Worm (Caenorhabditis elegans): ENCODE results near the gene gtr-1.

Gene gtr-1

DNA sequence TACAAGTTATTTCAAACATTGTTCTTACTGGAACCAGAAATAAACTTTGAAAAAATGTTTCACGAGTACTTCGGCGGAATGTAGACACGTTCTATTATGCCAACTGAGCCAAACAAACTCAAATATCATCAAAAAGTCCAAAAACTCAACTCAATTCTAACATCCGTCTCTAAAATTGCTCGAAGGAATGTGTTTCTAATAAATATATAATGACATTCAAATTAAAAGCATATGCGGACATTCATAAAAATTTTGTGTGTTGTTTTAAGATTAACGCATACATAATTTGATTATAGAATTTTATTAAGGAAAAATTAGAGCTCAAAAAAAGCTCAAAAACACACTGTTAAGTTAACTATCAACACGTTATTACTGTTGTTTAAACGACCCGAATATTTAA, 42.9 kb downstream of the gtr-1 start:
- no peak for TF ChIP-seq ama-1 (optimal IDR thresholded peaks at IDR 0.05)
- TF ChIP-seq nhr-25 (tag; optimal IDR thresholded peaks at IDR 0.05), result no peak
- TF ChIP-seq hmg-11 (tag; optimal IDR thresholded peaks at IDR 0.05), result no peak
- TF ChIP-seq R02D3.7 (tag; optimal IDR thresholded peaks at IDR 0.05), result no peak
- TF ChIP-seq pha-4 (tag; optimal IDR thresholded peaks at IDR 0.05), result no peak
- TF ChIP-seq nhr-237 (tag; optimal IDR thresholded peaks at IDR 0.05), result no peak
- no peak for TF ChIP-seq aly-2 (tag; optimal IDR thresholded peaks at IDR 0.05)
- TF ChIP-seq lsy-12 (tag; optimal IDR thresholded peaks at IDR 0.05), result no peak
- TF ChIP-seq ztf-4 (tag; optimal IDR thresholded peaks at IDR 0.05), result no peak
- no peak for TF ChIP-seq nhr-67 (tag; optimal IDR thresholded peaks at IDR 0.05)
- TF ChIP-seq snpc-4 (tag; optimal IDR thresholded peaks at IDR 0.05), result no peak
- no peak for TF ChIP-seq nhr-12 (tag; optimal IDR thresholded peaks at IDR 0.05)
- no peak for TF ChIP-seq ceh-28 (tag; optimal IDR thresholded peaks at IDR 0.05)
- no peak for TF ChIP-seq lin-39 (tag; optimal IDR thresholded peaks at IDR 0.05)
- no peak for TF ChIP-seq fkh-2 (tag; optimal IDR thresholded peaks at IDR 0.05)
- no peak for TF ChIP-seq ceh-16 (tag; optimal IDR thresholded peaks at IDR 0.05)
- TF ChIP-seq pqm-1 (tag; optimal IDR thresholded peaks at IDR 0.05), result no peak
- TF ChIP-seq ceh-9 (tag; optimal IDR thresholded peaks at IDR 0.05), result no peak

DNA sequence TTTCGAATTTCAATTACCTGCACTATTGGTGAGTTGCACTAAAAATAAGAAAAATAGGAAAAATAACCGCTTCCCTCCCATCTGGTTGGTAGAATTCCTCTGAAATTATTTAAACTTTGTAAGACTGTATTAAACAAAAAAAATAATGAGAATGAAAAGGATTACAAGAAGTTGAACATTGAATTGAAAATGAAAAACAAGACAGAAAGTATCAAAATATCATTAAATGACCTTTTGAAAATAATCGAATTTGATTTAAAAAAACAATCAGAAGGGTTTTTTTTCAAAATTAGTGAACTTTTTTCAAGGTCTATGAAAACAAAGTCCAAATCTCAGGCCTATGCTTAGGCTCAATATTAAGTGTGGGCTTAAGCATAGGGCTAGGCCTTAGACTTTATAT, 48.8 kb downstream of the gtr-1 start, which contains the start of gene igcm-1:
Gene igcm-1 (minus strand): TSS at position 101 of the 400 bp plus-strand sequence.
- TF ChIP-seq skn-1 (tag; optimal IDR thresholded peaks at IDR 0.05), result no peak
- TF ChIP-seq tbx-2 (tag; optimal IDR thresholded peaks at IDR 0.05), result no peak
- TF ChIP-seq egl-27 (tag; optimal IDR thresholded peaks at IDR 0.05), result no peak
- TF ChIP-seq fos-1 (tag; optimal IDR thresholded peaks at IDR 0.05), result no peak
- TF ChIP-seq elt-2 (tag; optimal IDR thresholded peaks at IDR 0.05), result no peak
- no peak for TF ChIP-seq R02D3.7 (tag; optimal IDR thresholded peaks at IDR 0.05)
- TF ChIP-seq nhr-77 (tag; optimal IDR thresholded peaks at IDR 0.05), result no peak
- TF ChIP-seq snpc-4 (tag; optimal IDR thresholded peaks at IDR 0.05), result no peak

DNA sequence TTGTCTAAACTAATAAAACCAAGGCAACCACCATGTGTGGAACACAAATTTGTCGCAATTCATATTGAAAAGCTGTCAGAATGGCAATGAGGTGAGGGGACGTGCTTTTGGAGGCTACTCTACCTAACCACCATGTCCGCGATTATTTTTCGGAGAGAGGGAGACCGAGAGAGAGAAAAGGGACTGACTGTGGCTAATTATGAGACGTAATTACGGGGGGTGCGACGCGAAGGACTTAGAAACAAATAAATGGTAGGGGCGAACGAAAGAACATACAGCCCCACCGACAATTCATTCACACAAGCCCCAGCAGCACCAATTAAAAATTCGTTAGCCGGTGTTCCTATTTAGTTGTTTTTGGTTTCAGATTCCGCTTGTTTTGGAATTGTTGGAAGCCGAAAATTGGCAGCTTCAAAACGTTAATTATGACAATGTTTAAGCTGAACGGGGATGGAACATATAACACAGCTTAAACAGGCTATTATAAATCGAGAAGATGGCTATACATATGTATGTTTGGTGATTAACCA, 50.2 kb downstream of the gtr-1 start:
- TF ChIP-seq eor-1 (tag; optimal IDR thresholded peaks at IDR 0.05) (no peak), nhr-25 (tag; optimal IDR thresholded peaks at IDR 0.05) (peak; percentile 27)

DNA sequence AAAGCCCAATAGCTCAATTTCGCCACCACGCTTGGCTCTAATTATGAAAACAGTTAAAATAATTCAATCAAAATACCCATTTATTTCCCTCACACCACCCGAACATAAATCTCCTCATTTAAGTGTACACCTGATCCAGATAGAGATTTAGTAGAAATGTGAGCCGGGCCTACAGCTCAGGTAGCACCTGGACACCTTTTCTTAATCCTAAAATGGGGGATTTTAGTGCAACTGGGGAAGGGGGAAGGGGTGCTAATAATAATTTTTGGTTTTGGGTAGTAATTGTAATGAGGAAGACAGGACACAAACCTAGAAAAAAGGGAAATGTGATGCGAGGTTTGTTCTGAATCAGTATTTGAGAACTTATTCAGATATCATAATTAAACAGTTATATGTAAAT, 51.0 kb downstream of the gtr-1 start:
- TF ChIP-seq elt-1 (tag; optimal IDR thresholded peaks at IDR 0.05) (no peak), lin-15B (tag; optimal IDR thresholded peaks at IDR 0.05) (no peak), nfya-1 (tag; optimal IDR thresholded peaks at IDR 0.05; ENCODE audit: insufficient read depth) (no peak), nhr-11 (tag; optimal IDR thresholded peaks at IDR 0.05) (no peak), mml-1 (tag; optimal IDR thresholded peaks at IDR 0.05) (no peak), ama-1 (optimal IDR thresholded peaks at IDR 0.05) (no peak), egl-27 (tag; optimal IDR thresholded peaks at IDR 0.05) (no peak), snpc-4 (tag; optimal IDR thresholded peaks at IDR 0.05) (no peak), fkh-2 (tag; optimal IDR thresholded peaks at IDR 0.05) (no peak), nhr-76 (tag; optimal IDR thresholded peaks at IDR 0.05) (no peak)
